Worm (Caenorhabditis elegans): ENCODE results near the gene spn-4.

- TF ChIP-seq F13C5.2 (tag; optimal IDR thresholded peaks at IDR 0.05) (no peak), ama-1 (optimal IDR thresholded peaks at IDR 0.05) (no peak), aly-1 (tag; optimal IDR thresholded peaks at IDR 0.05) (no peak), tbx-11 (GFP tag; IDR thresholded peaks at IDR 0.05) (no peak), tra-4 (tag; optimal IDR thresholded peaks at IDR 0.05) (no peak), ceh-36 (tag; optimal IDR thresholded peaks at IDR 0.05) (no peak), tbx-37 (GFP tag; conservative IDR thresholded peaks at IDR 0.05) (no peak), hmbx-1 (tag; optimal IDR thresholded peaks at IDR 0.05) (no peak), pes-1 (GFP tag; IDR thresholded peaks at IDR 0.05) (no peak), hnd-1 (tag; optimal IDR thresholded peaks at IDR 0.05) (no peak), flt-1 (GFP tag; IDR thresholded peaks at IDR 0.05) (no peak), ceh-13 (GFP tag; optimal IDR thresholded peaks at IDR 0.05) (no peak)
Measured at ce11 chrV:6829404-6829803, 44.7 kb upstream of the spn-4 start, which contains the start of gene col-141.
